Worm (Caenorhabditis elegans) whole organism, L2 larva: ENCODE data around the gene unc-70.

Experiments
- R02D3.7 ChIP-seq: fragments of 150-350 bp; optimal IDR thresholded peaks from 2 replicates; lab custom pipeline; 2014; ENCODE audit warnings: missing biosample characterization, missing genetic modification characterization
- ama-1 ChIP-seq: fragments of 150-350 bp; optimal IDR thresholded peaks from 2 replicates; lab custom pipeline; 2018; ENCODE audit warnings: inconsistent platforms
- blmp-1 ChIP-seq: sonication (generic microtip); optimal IDR thresholded peaks from 2 replicates; lab custom pipeline; 2017; ENCODE audit warnings: missing genetic modification characterization, mild to moderate bottlenecking, missing compliant biosample characterization, antibody characterized with exemption, moderate library complexity; ENCODE audit not compliant: insufficient read depth
- lin-13 ChIP-seq: fragments of 150-350 bp; optimal IDR thresholded peaks from 2 replicates; lab custom pipeline; 2014; ENCODE audit warnings: missing biosample characterization, missing genetic modification reagents, missing genetic modification characterization
- lsy-2 ChIP-seq, 2 experiments: fragments of 150-350 bp in 1 of 2; sonication (generic microtip) in 1 of 2; optimal IDR thresholded peaks; 2 replicates each; lab custom pipeline; 2014 to 2017; ENCODE audit warnings: missing biosample characterization in 2 of 2, missing genetic modification characterization in 2 of 2
- mab-5 ChIP-seq: fragments of 150-350 bp; optimal IDR thresholded peaks from 2 replicates; lab custom pipeline; 2014; ENCODE audit warnings: missing biosample characterization, missing genetic modification characterization
- nhr-11 ChIP-seq: fragments of 150-350 bp; optimal IDR thresholded peaks from 2 replicates; lab custom pipeline; 2014; ENCODE audit warnings: missing biosample characterization, missing genetic modification characterization
- nhr-6 ChIP-seq: fragments of 150-350 bp; optimal IDR thresholded peaks from 2 replicates; lab custom pipeline; 2014; ENCODE audit warnings: missing biosample characterization, missing genetic modification characterization
- peb-1 ChIP-seq: fragments of 150-350 bp; optimal IDR thresholded peaks from 2 replicates; lab custom pipeline; 2014; ENCODE audit warnings: missing biosample characterization, missing genetic modification characterization
- unc-39 ChIP-seq: fragments of 150-350 bp; optimal IDR thresholded peaks from 2 replicates; lab custom pipeline; 2014; ENCODE audit warnings: missing biosample characterization, missing genetic modification characterization
- unc-62 ChIP-seq: fragments of 150-350 bp; optimal IDR thresholded peaks from 2 replicates; lab custom pipeline; 2014; ENCODE audit warnings: missing biosample characterization, missing genetic modification reagents, missing genetic modification characterization

DNA sequence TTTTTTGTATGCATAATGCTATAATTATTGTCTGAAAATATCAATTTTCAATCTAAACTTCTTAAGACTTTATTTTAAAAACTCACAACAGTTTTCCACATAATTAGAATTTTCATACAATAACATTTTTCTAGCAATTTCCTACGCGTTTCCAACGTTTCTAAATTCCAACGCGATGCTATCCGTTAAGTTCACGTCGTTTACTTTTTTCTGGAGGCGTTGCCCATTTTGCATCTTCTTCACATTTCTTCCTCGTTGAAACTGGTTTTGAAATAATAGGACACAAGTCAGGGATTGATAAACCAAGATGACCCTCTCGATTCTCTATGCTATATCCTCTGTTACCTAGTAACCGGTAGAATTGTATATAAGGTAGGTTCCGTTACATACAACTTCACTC is 45.9 kb upstream of the unc-70 start, which contains the start of the genes T15B7.14 and col-143:
- no peak for TF ChIP-seq peb-1
- no peak for TF ChIP-seq lsy-2 (tag; optimal IDR thresholded peaks at IDR 0.05; lab: Kevin White, UChicago)
- no peak for TF ChIP-seq mab-5
- no peak for TF ChIP-seq lin-13 (GFP tag; lab: Kevin White, UChicago)
- no peak for TF ChIP-seq R02D3.7 (tag; lab: Kevin White, UChicago)
- no peak for TF ChIP-seq ama-1 (lab: Kevin White, UChicago)
- no peak for TF ChIP-seq nhr-11 (tag; lab: Kevin White, UChicago)
- no peak for TF ChIP-seq unc-39 (tag; lab: Kevin White, UChicago)
- TF ChIP-seq blmp-1 (tag; lab: Kevin White, UChicago): no peak
- TF ChIP-seq unc-62 (GFP tag; lab: Kevin White, UChicago): no peak
- no peak for TF ChIP-seq nhr-6 (tag; lab: Kevin White, UChicago)
